Worm (Caenorhabditis elegans): ENCODE measurements around the gene ZK652.8.

ce11 chrIII:7857142-7857541 is 13.7 kb upstream of the ZK652.8 start, which contains the start of gene tag-307:
- no peak for TF ChIP-seq unc-62 (GFP tag; optimal IDR thresholded peaks at IDR 0.05)
- no peak for TF ChIP-seq jun-1 (tag; optimal IDR thresholded peaks at IDR 0.05)
- no peak for TF ChIP-seq pqm-1 (tag; optimal IDR thresholded peaks at IDR 0.05)
- no peak for TF ChIP-seq R02D3.7 (tag; optimal IDR thresholded peaks at IDR 0.05)
- no peak for TF ChIP-seq ceh-82 (tag; optimal IDR thresholded peaks at IDR 0.05)
- no peak for TF ChIP-seq ztf-4 (tag; optimal IDR thresholded peaks at IDR 0.05)
- TF ChIP-seq snpc-4 (tag; optimal IDR thresholded peaks at IDR 0.05) = no peak
- TF ChIP-seq lin-15B (tag; optimal IDR thresholded peaks at IDR 0.05) = no peak
- no peak for TF ChIP-seq mdl-1 (tag; optimal IDR thresholded peaks at IDR 0.05)
- TF ChIP-seq lin-39 (tag; optimal IDR thresholded peaks at IDR 0.05) = no peak
- no peak for TF ChIP-seq fos-1 (tag; optimal IDR thresholded peaks at IDR 0.05)

Measured in whole organism, L3 larva.